Worm (Caenorhabditis elegans) whole organism, L3 larva: Measurements from ENCODE around the gene T12E12.6.

Experiments
- R02D3.7 ChIP-seq: fragments of 150-350 bp; optimal IDR thresholded peaks from 2 replicates; lab custom pipeline; 2014; ENCODE audit warnings: missing biosample characterization, missing genetic modification characterization
- ama-1 ChIP-seq: fragments of 150-350 bp; optimal IDR thresholded peaks from 2 replicates; lab custom pipeline; 2018
- ceh-16 ChIP-seq: sonication (generic microtip); optimal IDR thresholded peaks from 2 replicates; lab custom pipeline; 2017; ENCODE audit warnings: missing biosample characterization, missing genetic modification characterization
- ceh-28 ChIP-seq: fragments of 150-350 bp; optimal IDR thresholded peaks from 2 replicates; lab custom pipeline; 2014; ENCODE audit warnings: missing biosample characterization, missing genetic modification reagents, missing genetic modification characterization
- ceh-82 ChIP-seq: fragments of 150-350 bp; optimal IDR thresholded peaks from 2 replicates; lab custom pipeline; 2014; ENCODE audit warnings: missing biosample characterization, missing genetic modification characterization
- ceh-9 ChIP-seq: sonication (generic microtip); optimal IDR thresholded peaks from 2 replicates; lab custom pipeline; 2018; ENCODE audit warnings: missing biosample characterization, missing genetic modification characterization
- egl-27 ChIP-seq: sonication (generic microtip); optimal IDR thresholded peaks from 4 replicates; lab custom pipeline; 2017; ENCODE audit warnings: missing biosample characterization, missing genetic modification reagents, missing genetic modification characterization
- elt-1 ChIP-seq: fragments of 150-350 bp; optimal IDR thresholded peaks from 2 replicates; lab custom pipeline; 2014; ENCODE audit warnings: missing biosample characterization, missing genetic modification characterization
- elt-2 ChIP-seq: sonication (generic microtip); optimal IDR thresholded peaks from 2 replicates; lab custom pipeline; 2016; ENCODE audit warnings: missing genetic modification reagents, mild to moderate bottlenecking, missing genetic modification characterization, missing compliant biosample characterization
- eor-1 ChIP-seq, 2 experiments: fragments of 150-350 bp; optimal IDR thresholded peaks; 2 replicates each; lab custom pipeline; 2014 to 2018; ENCODE audit warnings: missing biosample characterization in 2 of 2, missing genetic modification characterization in 2 of 2
- fkh-10 ChIP-seq: sonication (generic microtip); optimal IDR thresholded peaks from 2 replicates; lab custom pipeline; 2017; ENCODE audit warnings: missing biosample characterization, missing genetic modification reagents, missing genetic modification characterization
- fos-1 ChIP-seq: fragments of 150-350 bp; optimal IDR thresholded peaks from 2 replicates; lab custom pipeline; 2014; ENCODE audit warnings: missing biosample characterization, missing genetic modification characterization
- hmg-11 ChIP-seq: sonication (generic microtip); optimal IDR thresholded peaks from 2 replicates; lab custom pipeline; 2016; ENCODE audit warnings: missing genetic modification characterization, missing compliant biosample characterization
- jun-1 ChIP-seq: fragments of 150-350 bp; optimal IDR thresholded peaks from 2 replicates; lab custom pipeline; 2014; ENCODE audit warnings: missing biosample characterization, missing genetic modification reagents, missing genetic modification characterization
- lin-15B ChIP-seq: fragments of 150-350 bp; optimal IDR thresholded peaks from 2 replicates; lab custom pipeline; 2014; ENCODE audit warnings: missing biosample characterization, missing genetic modification characterization
- mdl-1 ChIP-seq: fragments of 150-350 bp; optimal IDR thresholded peaks from 2 replicates; lab custom pipeline; 2014; ENCODE audit warnings: missing biosample characterization, missing genetic modification characterization
- mml-1 ChIP-seq: fragments of 150-350 bp; sonication (generic microtip); optimal IDR thresholded peaks from 3 replicates; lab custom pipeline; 2014; ENCODE audit warnings: missing biosample characterization, missing genetic modification characterization
- nfya-1 ChIP-seq: sonication (generic microtip); optimal IDR thresholded peaks from 2 replicates; lab custom pipeline; 2017; ENCODE audit warnings: missing genetic modification characterization, mild to moderate bottlenecking, missing compliant biosample characterization, antibody characterized with exemption, moderate library complexity; ENCODE audit not compliant: insufficient read depth
- nhr-11 ChIP-seq: fragments of 150-350 bp; optimal IDR thresholded peaks from 2 replicates; lab custom pipeline; 2014; ENCODE audit warnings: missing biosample characterization, missing genetic modification characterization
- nhr-12 ChIP-seq: fragments of 150-350 bp; optimal IDR thresholded peaks from 2 replicates; lab custom pipeline; 2014; ENCODE audit warnings: missing biosample characterization, missing genetic modification characterization
- nhr-237 ChIP-seq: fragments of 150-350 bp; optimal IDR thresholded peaks from 2 replicates; lab custom pipeline; 2014; ENCODE audit warnings: missing biosample characterization, missing genetic modification characterization
- nhr-25 ChIP-seq: sonication (generic microtip); optimal IDR thresholded peaks from 2 replicates; lab custom pipeline; 2017; ENCODE audit warnings: missing biosample characterization, missing genetic modification characterization
- nhr-43 ChIP-seq: sonication (generic microtip); optimal IDR thresholded peaks from 2 replicates; lab custom pipeline; 2016; ENCODE audit warnings: mild to moderate bottlenecking, missing genetic modification characterization, missing compliant biosample characterization; ENCODE audit not compliant: poor library complexity, severe bottlenecking
- nhr-67 ChIP-seq: fragments of 150-350 bp; optimal IDR thresholded peaks from 2 replicates; lab custom pipeline; 2014; ENCODE audit warnings: missing biosample characterization, missing genetic modification characterization
- nhr-77 ChIP-seq: fragments of 150-350 bp; optimal IDR thresholded peaks from 2 replicates; lab custom pipeline; 2014; ENCODE audit warnings: missing biosample characterization, missing genetic modification characterization
- pha-4 ChIP-seq: fragments of 150-350 bp; optimal IDR thresholded peaks from 2 replicates; lab custom pipeline; 2014; ENCODE audit warnings: missing biosample characterization, missing genetic modification reagents, missing genetic modification characterization
- pqm-1 ChIP-seq: fragments of 150-350 bp; optimal IDR thresholded peaks from 2 replicates; lab custom pipeline; 2017; ENCODE audit warnings: missing biosample characterization, missing genetic modification characterization, inconsistent platforms
- sea-2 ChIP-seq: fragments of 150-350 bp; sonication (generic microtip); optimal IDR thresholded peaks from 4 replicates; lab custom pipeline; 2014; ENCODE audit warnings: missing biosample characterization, missing genetic modification reagents, missing genetic modification characterization
- skn-1 ChIP-seq: fragments of 150-350 bp; optimal IDR thresholded peaks from 2 replicates; lab custom pipeline; 2014; ENCODE audit warnings: missing biosample characterization, missing genetic modification characterization
- snpc-4 ChIP-seq: fragments of 150-350 bp; optimal IDR thresholded peaks from 2 replicates; lab custom pipeline; 2014; ENCODE audit warnings: missing biosample characterization, missing genetic modification characterization
- tbx-2 ChIP-seq: sonication (generic microtip); optimal IDR thresholded peaks from 2 replicates; lab custom pipeline; 2016; ENCODE audit warnings: mild to moderate bottlenecking, missing genetic modification characterization, missing compliant biosample characterization
- unc-39 ChIP-seq: sonication (generic microtip); optimal IDR thresholded peaks from 4 replicates; lab custom pipeline; 2017; ENCODE audit warnings: missing biosample characterization, missing genetic modification characterization
- unc-62 ChIP-seq: fragments of 150-350 bp; sonication (generic microtip); optimal IDR thresholded peaks from 4 replicates; lab custom pipeline; 2014; ENCODE audit warnings: missing biosample characterization, missing genetic modification reagents, missing genetic modification characterization
- zag-1 ChIP-seq: fragments of 150-350 bp; optimal IDR thresholded peaks from 2 replicates; lab custom pipeline; 2014; ENCODE audit warnings: missing biosample characterization, missing genetic modification characterization
- ztf-11 ChIP-seq: fragments of 150-350 bp; optimal IDR thresholded peaks from 2 replicates; lab custom pipeline; 2014; ENCODE audit warnings: missing biosample characterization, missing genetic modification characterization
- ztf-4 ChIP-seq: fragments of 150-350 bp; optimal IDR thresholded peaks from 2 replicates; lab custom pipeline; 2014; ENCODE audit warnings: missing biosample characterization, missing genetic modification characterization

The T12E12.6 gene

ce11 chrIV:5548843-5549242 is 25.1 kb downstream of the T12E12.6 start (continued):
- TF ChIP-seq ceh-9 (tag; lab: Kevin White, UChicago) (no peak), nhr-237 (tag; lab: Kevin White, UChicago) (no peak), nhr-11 (no peak), tbx-2 (no peak), mml-1 (tag; lab: Kevin White, UChicago) (no peak), sea-2 (GFP tag; lab: Kevin White, UChicago) (no peak), ceh-16 (tag; lab: Kevin White, UChicago) (no peak), unc-39 (no peak), elt-2 (tag; lab: Kevin White, UChicago) (peak; percentile 4), jun-1 (tag; lab: Kevin White, UChicago) (peak; percentile 0), nhr-67 (tag; lab: Kevin White, UChicago) (no peak), eor-1 (tag; optimal IDR thresholded peaks at IDR 0.05; lab: Kevin White, UChicago) (no peak)
- TF ChIP-seq, all 47 proteins: peak for 12

ce11 chrIV:5544609-5545214 is 29.2 kb downstream of the T12E12.6 start, which contains the start of gene cec-6:
TSS of gene cec-6 (plus strand) at chrIV:5544860.
- TF ChIP-seq nfya-1 (tag; lab: Kevin White, UChicago) (no peak), zag-1 (tag; lab: Kevin White, UChicago) (no peak), ceh-82 (tag; lab: Kevin White, UChicago) (no peak), nhr-12 (tag; lab: Kevin White, UChicago) (no peak), hmg-11 (no peak), lin-15B (no peak), snpc-4 (tag; lab: Kevin White, UChicago) (no peak), skn-1 (tag; lab: Kevin White, UChicago) (no peak), nhr-43 (no peak), pqm-1 (tag; lab: Kevin White, UChicago) (no peak), pha-4 (no peak), fos-1 (tag; lab: Kevin White, UChicago) (no peak), ztf-4 (no peak), nhr-25 (tag; lab: Kevin White, UChicago) (no peak), unc-39 (no peak), nhr-11 (no peak), ceh-16 (tag; lab: Kevin White, UChicago) (no peak)

- peak; percentile 69 for TF ChIP-seq ama-1 (lab: Kevin White, UChicago)
- peak; percentile 6 for TF ChIP-seq snpc-4 (tag; lab: Kevin White, UChicago)
- no peak for TF ChIP-seq ceh-82 (tag; lab: Kevin White, UChicago)
- TF ChIP-seq fkh-10 (GFP tag; lab: Kevin White, UChicago): no peak
- TF ChIP-seq ztf-11 (tag; lab: Kevin White, UChicago): no peak
- no peak for TF ChIP-seq elt-1
- TF ChIP-seq elt-2 (tag; lab: Kevin White, UChicago): peak; percentile 22
- TF ChIP-seq nhr-237 (tag; lab: Kevin White, UChicago): no peak
Measured at ce11 chrIV:5541285-5541684, 32.6 kb downstream of the T12E12.6 start, which contains the start of gene tebp-2. TSS of gene tebp-2 (plus strand) at chrIV:5541627.

ce11 chrIV:5537813-5538538 is 36.0 kb downstream of the T12E12.6 start, which contains the start of the genes fem-1 and drp-1:
TSS of gene fem-1 (minus strand) at chrIV:5537962.
TSS of gene drp-1 (plus strand) at chrIV:5538488.
- TF ChIP-seq nhr-25 (tag; lab: Kevin White, UChicago) (no peak), ceh-28 (tag; lab: Kevin White, UChicago) (no peak), tbx-2 (no peak), ama-1 (lab: Kevin White, UChicago) (no peak), lin-15B (peak; percentile 11), pqm-1 (tag; lab: Kevin White, UChicago) (no peak), hmg-11 (peak; percentile 63), nhr-77 (tag; lab: Kevin White, UChicago) (no peak), elt-2 (tag; lab: Kevin White, UChicago) (no peak), unc-62 (no peak), R02D3.7 (no peak), egl-27 (no peak), nhr-11 (no peak), ztf-4 (no peak), mdl-1 (tag; lab: Kevin White, UChicago) (no peak), ceh-9 (tag; lab: Kevin White, UChicago) (no peak), fos-1 (tag; lab: Kevin White, UChicago) (no peak), snpc-4 (tag; lab: Kevin White, UChicago) (peak; percentile 29), zag-1 (tag; lab: Kevin White, UChicago) (no peak), jun-1 (tag; lab: Kevin White, UChicago) (no peak), ztf-11 (tag; lab: Kevin White, UChicago) (no peak)
